Worm (Caenorhabditis elegans): Measurements from ENCODE around the gene R04B3.3.

DNA sequence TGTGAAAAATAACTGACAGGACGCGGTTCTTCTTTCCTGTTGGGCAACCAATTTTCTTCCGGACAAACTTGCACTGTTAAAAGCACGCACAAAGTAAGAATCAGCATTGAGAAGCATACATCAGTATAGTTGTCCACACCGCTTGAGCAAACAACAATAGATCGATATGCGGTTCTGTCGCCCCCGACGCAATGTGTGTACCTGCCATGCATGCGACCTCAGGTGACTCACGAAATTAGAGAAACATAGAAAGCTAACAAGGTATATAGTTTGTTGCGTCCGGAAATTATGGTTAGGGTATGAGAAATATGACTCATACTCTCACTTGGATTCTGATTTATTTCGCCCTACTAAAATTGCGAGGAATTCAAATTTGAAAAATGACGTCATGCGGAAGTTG lies 6.8 kb upstream of the R04B3.3 start, which contains the start of gene K02E10.6:
- TF ChIP-seq mdl-1 (tag; optimal IDR thresholded peaks at IDR 0.05) (no peak), R02D3.7 (tag; optimal IDR thresholded peaks at IDR 0.05) (no peak), ztf-4 (tag; optimal IDR thresholded peaks at IDR 0.05) (no peak), ztf-11 (tag; optimal IDR thresholded peaks at IDR 0.05) (no peak), nhr-77 (tag; optimal IDR thresholded peaks at IDR 0.05) (no peak), nhr-25 (tag; optimal IDR thresholded peaks at IDR 0.05) (no peak)

All from whole organism, L2 larva.